Worm (Caenorhabditis elegans) whole organism, mixed stage, embryonic: ENCODE measurements around the gene fbxa-137.

Experiments used
- blmp-1 ChIP-seq: fragments of 150-350 bp; optimal IDR thresholded peaks from 2 replicates; lab custom pipeline; 2014; ENCODE audit warnings: missing biosample characterization, missing genetic modification characterization
- ceh-39 ChIP-seq: fragments of 150-350 bp; optimal IDR thresholded peaks from 2 replicates; lab custom pipeline; 2014; ENCODE audit warnings: missing biosample characterization, missing genetic modification characterization
- elt-1 ChIP-seq: sonication (generic microtip); optimal IDR thresholded peaks from 2 replicates; lab custom pipeline; 2017; ENCODE audit warnings: missing genetic modification characterization, mild to moderate bottlenecking, missing compliant biosample characterization, antibody characterized with exemption, moderate library complexity, borderline replicate concordance; ENCODE audit not compliant: insufficient read depth
- lsy-2 ChIP-seq: fragments of 150-350 bp; optimal IDR thresholded peaks from 2 replicates; lab custom pipeline; 2014; ENCODE audit warnings: missing biosample characterization, missing genetic modification characterization
- mep-1 ChIP-seq: fragments of 150-350 bp; optimal IDR thresholded peaks from 2 replicates; lab custom pipeline; 2017; ENCODE audit warnings: missing biosample characterization, missing genetic modification reagents, missing genetic modification characterization, inconsistent platforms
- nhr-12 ChIP-seq: fragments of 150-350 bp; optimal IDR thresholded peaks from 2 replicates; lab custom pipeline; 2014; ENCODE audit warnings: missing biosample characterization, missing genetic modification characterization
- nhr-237 ChIP-seq: fragments of 150-350 bp; optimal IDR thresholded peaks from 2 replicates; lab custom pipeline; 2014; ENCODE audit warnings: missing biosample characterization, missing genetic modification characterization
- nhr-28 ChIP-seq: fragments of 150-350 bp; optimal IDR thresholded peaks from 2 replicates; lab custom pipeline; 2014; ENCODE audit warnings: missing biosample characterization, missing genetic modification characterization
- unc-62 ChIP-seq: fragments of 150-350 bp; optimal IDR thresholded peaks from 2 replicates; lab custom pipeline; 2014; ENCODE audit warnings: missing biosample characterization, missing genetic modification reagents, missing genetic modification characterization
- ztf-11 ChIP-seq: fragments of 150-350 bp; optimal IDR thresholded peaks from 2 replicates; lab custom pipeline; 2014; ENCODE audit warnings: missing biosample characterization, missing genetic modification characterization

DNA sequence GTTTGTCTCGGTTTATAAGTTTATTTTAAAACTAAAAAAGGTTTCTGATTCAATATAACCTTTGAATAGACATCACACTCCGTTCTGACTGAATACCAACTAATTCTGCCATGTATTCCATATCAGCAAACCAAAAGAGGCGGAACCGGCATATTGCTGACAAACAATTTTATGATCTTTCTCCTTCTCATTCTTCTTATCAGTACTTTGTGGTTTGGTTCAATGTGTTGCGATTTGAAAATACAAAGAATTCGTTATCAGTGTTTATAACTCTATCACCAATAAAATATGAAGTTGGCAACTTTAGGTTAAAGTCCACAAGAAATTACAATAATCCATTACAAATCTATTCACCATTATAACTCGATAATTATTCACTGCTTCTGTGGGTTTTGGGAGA is 45.6 kb downstream of the fbxa-137 start:
- TF ChIP-seq mep-1 (no peak), nhr-28 (tag; lab: Kevin White, UChicago) (no peak), ztf-11 (tag; lab: Kevin White, UChicago) (no peak), lsy-2 (no peak), nhr-12 (tag; lab: Kevin White, UChicago) (no peak), elt-1 (tag; lab: Kevin White, UChicago) (no peak), unc-62 (no peak), ceh-39 (tag; lab: Kevin White, UChicago) (no peak), blmp-1 (no peak), nhr-237 (tag; lab: Kevin White, UChicago) (no peak)
